Worm (Caenorhabditis elegans): ENCODE data around the gene rac-2.
"Not testable (repeated sequence)": the region's sequence is repeated elsewhere in the genome, so short reads cannot be mapped to it uniquely, and the experiment has no call there.

Gene rac-2

DNA sequence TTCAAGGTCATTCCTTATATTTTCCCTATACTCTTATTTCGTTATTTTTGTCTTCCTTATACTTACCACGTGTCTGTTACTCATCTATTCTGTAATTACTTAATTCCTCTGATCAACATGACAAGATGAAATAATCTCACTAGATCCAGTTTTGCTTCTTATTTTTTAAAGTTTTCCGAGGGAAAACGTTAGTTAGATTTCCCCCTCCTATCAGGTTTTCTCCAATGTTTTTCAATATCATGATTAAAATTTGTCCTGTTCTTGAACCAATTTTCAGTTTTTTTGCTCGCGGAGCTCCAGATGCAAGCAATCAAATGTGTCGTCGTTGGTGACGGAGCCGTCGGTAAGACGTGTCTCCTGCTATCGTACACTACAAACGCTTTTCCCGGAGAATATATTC lies at the start of gene rac-2:
TSS of gene rac-2 (plus strand) at position 301 of the 400 bp plus-strand sequence.
- TF ChIP-seq T26A8.4 (GFP tag; IDR thresholded peaks at IDR 0.05); vab-7 (GFP tag; IDR thresholded peaks at IDR 0.05); T20F7.1 (GFP tag; optimal IDR thresholded peaks at IDR 0.05): not testable (repeated sequence)

DNA sequence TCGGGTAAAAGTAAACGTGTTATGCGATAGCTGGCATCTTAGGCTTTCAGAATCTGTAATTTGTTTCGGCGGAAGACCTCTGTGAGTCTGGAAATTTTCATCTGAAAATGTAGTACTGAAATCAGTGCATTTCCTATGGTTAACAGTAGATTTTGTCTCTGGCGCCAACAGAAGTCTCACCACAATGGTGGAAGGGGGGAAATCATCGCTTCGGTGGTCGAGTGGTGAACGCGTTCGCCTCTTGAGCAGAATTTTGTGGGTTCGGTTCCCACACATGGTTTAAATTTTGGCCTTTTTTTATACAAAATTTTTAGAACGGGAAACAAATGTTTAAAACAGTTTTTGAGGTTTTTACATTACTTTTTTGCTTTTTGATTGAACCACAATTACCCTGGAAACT lies 47.8 kb upstream of the rac-2 start:
- TF ChIP-seq snpc-1.2 (GFP tag; IDR thresholded peaks at IDR 0.05): peak; percentile 96

DNA sequence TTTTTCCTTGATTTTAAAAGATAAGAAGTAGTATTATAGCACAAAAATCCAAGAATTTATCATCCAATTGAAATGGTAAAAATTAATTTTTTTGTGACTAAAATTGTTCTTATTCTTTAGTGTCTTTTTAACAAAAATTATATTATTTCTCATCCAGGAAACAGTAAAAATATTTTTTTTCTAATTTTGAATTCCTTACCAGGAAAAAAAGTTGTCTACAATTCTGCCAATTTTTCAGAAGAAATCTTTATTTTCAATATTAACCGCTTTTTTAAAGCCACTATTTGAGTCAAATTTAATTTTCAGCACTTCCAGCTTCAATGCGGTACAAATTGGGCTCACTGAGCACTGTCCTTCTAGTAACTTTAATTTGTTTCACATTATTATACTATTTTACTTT lies 37.1 kb upstream of the rac-2 start, which contains the start of gene F38C2.4:
TSS of gene F38C2.4 (plus strand) at position 301 of the 400 bp plus-strand sequence.
- TF ChIP-seq lin-29 (GFP tag; IDR thresholded peaks at IDR 0.05) (no peak), mep-1 (tag; optimal IDR thresholded peaks at IDR 0.05) (no peak), lsy-2 (tag; optimal IDR thresholded peaks at IDR 0.05) (no peak), gei-8 (GFP tag; optimal IDR thresholded peaks at IDR 0.05) (no peak), daf-19 (GFP tag; conservative IDR thresholded peaks at IDR 0.05) (no peak), fkh-10 (GFP tag; optimal IDR thresholded peaks at IDR 0.05) (no peak), dmd-6 (GFP tag; IDR thresholded peaks at IDR 0.05) (no peak), duxl-1 (tag; optimal IDR thresholded peaks at IDR 0.05; ENCODE audit: poor library complexity) (no peak), lin-38 (GFP tag; IDR thresholded peaks at IDR 0.05) (no peak), dve-1 (tag; optimal IDR thresholded peaks at IDR 0.05; ENCODE audit: insufficient read depth) (no peak), nhr-237 (tag; optimal IDR thresholded peaks at IDR 0.05) (no peak), nhr-41 (GFP tag; IDR thresholded peaks at IDR 0.05) (no peak), lin-15B (tag; optimal IDR thresholded peaks at IDR 0.05) (no peak), ceh-62 (tag; optimal IDR thresholded peaks at IDR 0.05) (no peak), Y105C5A.15 (GFP tag; IDR thresholded peaks at IDR 0.05) (no peak), php-3 (GFP tag; IDR thresholded peaks at IDR 0.05) (no peak), mdl-1 (tag; optimal IDR thresholded peaks at IDR 0.05) (no peak), nhr-48 (tag; optimal IDR thresholded peaks at IDR 0.05) (no peak), attf-4 (tag; optimal IDR thresholded peaks at IDR 0.05) (no peak)

DNA sequence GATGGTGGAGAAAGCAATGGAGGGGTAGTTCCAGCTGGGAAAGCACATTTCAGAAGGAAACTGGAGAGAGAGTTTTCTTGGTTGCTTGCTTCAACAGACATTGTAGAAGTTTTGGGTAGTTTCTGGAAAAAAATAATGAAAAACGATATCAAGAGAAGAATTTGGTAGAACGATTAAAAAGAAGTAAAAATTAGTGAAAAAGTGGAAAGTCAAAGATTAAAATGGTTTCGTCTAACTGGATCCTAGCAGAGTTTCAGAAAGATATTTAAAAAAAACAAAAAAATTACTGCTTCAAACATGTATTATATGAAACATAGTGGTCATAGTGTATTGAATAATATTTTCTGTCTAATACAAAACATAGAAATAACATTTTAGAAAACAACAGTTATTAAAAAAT lies 30.7 kb upstream of the rac-2 start, which contains the start of gene F38C2.7:
TSS of gene F38C2.7 (minus strand) at position 101 of the 400 bp plus-strand sequence.
- TF ChIP-seq nhr-77 (tag; optimal IDR thresholded peaks at IDR 0.05) (no peak), cey-2 (tag; optimal IDR thresholded peaks at IDR 0.05; ENCODE audit: borderline replicate concordance, insufficient read depth) (no peak), nhr-111 (GFP tag; optimal IDR thresholded peaks at IDR 0.05) (no peak), Y48G9A.11 (GFP tag; IDR thresholded peaks at IDR 0.05) (no peak)

DNA sequence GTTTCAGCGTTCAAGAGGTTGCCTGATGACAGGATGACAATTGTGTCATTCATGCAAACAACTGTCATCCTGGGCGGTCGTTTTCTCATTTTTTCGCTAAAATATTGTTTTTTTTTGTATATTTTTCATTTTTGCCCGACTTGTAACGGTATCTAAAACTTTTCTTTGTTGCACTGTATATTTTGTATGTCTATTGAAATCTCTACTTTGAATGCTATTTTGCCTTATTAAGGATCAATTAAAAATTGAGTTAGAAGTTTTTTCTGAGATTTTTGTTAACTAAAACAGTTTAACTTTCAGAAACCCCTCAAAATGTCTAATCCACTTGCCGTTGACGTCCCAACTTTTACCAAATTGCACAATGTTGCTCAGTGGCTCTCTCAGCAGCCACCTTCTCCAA lies 30.1 kb upstream of the rac-2 start, which contains the start of gene ccch-2:
TSS of gene ccch-2 (plus strand) at position 301 of the 400 bp plus-strand sequence.
- TF ChIP-seq F44E2.7 (GFP tag; IDR thresholded peaks at IDR 0.05): no peak
- TF ChIP-seq ama-1 (optimal IDR thresholded peaks at IDR 0.05): no peak
- no peak for TF ChIP-seq php-3 (GFP tag; IDR thresholded peaks at IDR 0.05)
- no peak for TF ChIP-seq aha-1 (tag)
- TF ChIP-seq daf-16 (GFP tag; optimal IDR thresholded peaks at IDR 0.05): no peak
- TF ChIP-seq daf-16 (tag; optimal IDR thresholded peaks at IDR 0.05): no peak
- TF ChIP-seq R02D3.7 (tag; optimal IDR thresholded peaks at IDR 0.05): no peak
- TF ChIP-seq lin-13 (GFP tag; optimal IDR thresholded peaks at IDR 0.05): no peak
- TF ChIP-seq lin-39 (tag; optimal IDR thresholded peaks at IDR 0.05): no peak
- no peak for TF ChIP-seq madf-5 (GFP tag; IDR thresholded peaks at IDR 0.05)
- no peak for TF ChIP-seq zag-1 (tag; optimal IDR thresholded peaks at IDR 0.05)
- TF ChIP-seq set-16 (GFP tag; IDR thresholded peaks at IDR 0.05): no peak
- TF ChIP-seq ceh-82 (tag; optimal IDR thresholded peaks at IDR 0.05): no peak
- no peak for TF ChIP-seq daf-19 (GFP tag; conservative IDR thresholded peaks at IDR 0.05)

Measured in whole organism, L4 larva.